Worm (Caenorhabditis elegans): ENCODE measurements around the gene K02E11.5.

DNA sequence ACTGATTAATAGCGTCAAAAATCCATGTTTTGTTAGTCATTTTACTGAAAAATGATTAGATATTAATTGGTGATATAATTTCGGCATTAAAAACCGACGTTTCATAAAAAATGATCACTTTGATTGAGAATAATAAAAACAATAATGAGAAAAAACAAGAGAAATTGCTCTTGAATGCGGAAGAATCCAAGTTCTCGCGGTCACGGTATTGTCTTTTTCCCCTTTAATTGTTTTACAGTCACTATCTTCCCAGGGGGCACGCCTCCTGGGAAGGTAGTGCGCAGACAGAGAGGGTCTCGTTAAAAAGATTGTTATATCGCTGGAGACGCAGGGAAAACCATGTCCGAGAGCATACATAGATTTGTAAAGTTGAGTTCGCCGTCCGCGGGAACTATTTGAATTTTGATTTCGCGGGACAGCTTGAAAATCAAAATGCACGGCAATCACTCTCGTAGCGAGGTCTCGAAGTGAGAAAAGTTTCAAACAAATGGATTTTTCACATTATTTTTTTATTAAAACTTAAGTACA, 41.6 kb downstream of the K02E11.5 start, which contains the start of gene F14D7.2:
- TF ChIP-seq pqm-1 (tag; optimal IDR thresholded peaks at IDR 0.05) (no peak), fkh-10 (GFP tag; optimal IDR thresholded peaks at IDR 0.05) (no peak), unc-62 (GFP tag; optimal IDR thresholded peaks at IDR 0.05) (no peak), ztf-4 (tag; optimal IDR thresholded peaks at IDR 0.05) (no peak), ceh-28 (tag; optimal IDR thresholded peaks at IDR 0.05) (no peak), elt-1 (tag; optimal IDR thresholded peaks at IDR 0.05) (no peak), ztf-11 (tag; optimal IDR thresholded peaks at IDR 0.05) (no peak), hmg-11 (tag; optimal IDR thresholded peaks at IDR 0.05) (no peak), jun-1 (tag; optimal IDR thresholded peaks at IDR 0.05) (no peak), nhr-23 (tag; optimal IDR thresholded peaks at IDR 0.05) (no peak), snpc-4 (tag; optimal IDR thresholded peaks at IDR 0.05) (no peak)
